Fruit fly (Drosophila melanogaster) whole organism, prepupa: ENCODE measurements around the gene Kaz-m1.

Source experiments
- CG10631 ChIP-seq: fragments of 200-800 bp; sonication (Bioruptor generic); optimal IDR thresholded peaks from 2 replicates; lab custom pipeline; 2016; ENCODE audit warnings: missing biosample characterization, missing genetic modification characterization
- CG11294 ChIP-seq: fragments of 200-800 bp; sonication (Bioruptor generic); IDR thresholded peaks from 2 replicates; pipeline ENCODE4 v1.3.6; 2022; ENCODE audit warnings: missing biosample characterization, missing genetic modification characterization
- CG11762 ChIP-seq: fragments of 200-800 bp; sonication (Bioruptor generic); optimal IDR thresholded peaks from 3 replicates; lab custom pipeline; 2016; ENCODE audit warnings: missing biosample characterization, missing genetic modification characterization; ENCODE audit not compliant: insufficient read depth
- CG11902 ChIP-seq: fragments of 200-800 bp; sonication (Bioruptor generic); optimal IDR thresholded peaks from 3 replicates; lab custom pipeline; 2016; ENCODE audit warnings: missing biosample characterization, missing genetic modification characterization
- CG1621 ChIP-seq: fragments of 200-800 bp; sonication (Bioruptor generic); optimal IDR thresholded peaks from 3 replicates; lab custom pipeline; 2018; ENCODE audit warnings: missing biosample characterization, mild to moderate bottlenecking, missing genetic modification characterization
- CG16779 ChIP-seq: fragments of 200-800 bp; sonication (Bioruptor generic); optimal IDR thresholded peaks from 3 replicates; lab custom pipeline; 2017; ENCODE audit warnings: missing biosample characterization, mild to moderate bottlenecking, missing genetic modification characterization
- CG3032 ChIP-seq: fragments of 200-800 bp; optimal IDR thresholded peaks from 2 replicates; lab custom pipeline; 2019; ENCODE audit warnings: missing biosample characterization, mild to moderate bottlenecking, missing genetic modification characterization, moderate library complexity
- CG31627 ChIP-seq: fragments of 200-800 bp; sonication (Bioruptor generic); optimal IDR thresholded peaks from 3 replicates; lab custom pipeline; 2016; ENCODE audit warnings: missing biosample characterization, missing genetic modification characterization
- CG32006 ChIP-seq: fragments of 200-800 bp; sonication (Bioruptor generic); optimal IDR thresholded peaks from 3 replicates; lab custom pipeline; 2017; ENCODE audit warnings: missing biosample characterization, mild to moderate bottlenecking, missing genetic modification characterization
- CG34406 ChIP-seq: fragments of 200-800 bp; sonication (Bioruptor generic); optimal IDR thresholded peaks from 3 replicates; lab custom pipeline; 2016; ENCODE audit warnings: missing biosample characterization, missing genetic modification characterization
- CG3919 ChIP-seq: fragments of 200-800 bp; sonication (Bioruptor generic); optimal IDR thresholded peaks from 3 replicates; lab custom pipeline; 2016; ENCODE audit warnings: missing biosample characterization, missing genetic modification characterization
- CG4318 ChIP-seq: fragments of 200-800 bp; sonication (Bioruptor generic); optimal IDR thresholded peaks from 3 replicates; lab custom pipeline; 2017; ENCODE audit warnings: missing biosample characterization, mild to moderate bottlenecking, missing genetic modification characterization
- CG6163 ChIP-seq: fragments of 200-800 bp; sonication (Bioruptor generic); IDR thresholded peaks from 3 replicates; pipeline ENCODE4 v1.3.6; 2022; ENCODE audit warnings: missing biosample characterization, missing genetic modification characterization
- CG6276 ChIP-seq: fragments of 200-800 bp; sonication (Bioruptor generic); optimal IDR thresholded peaks from 2 replicates; lab custom pipeline; 2017; ENCODE audit warnings: missing biosample characterization, mild to moderate bottlenecking, missing genetic modification characterization
- CG6854 ChIP-seq: fragments of 200-800 bp; sonication (Bioruptor generic); optimal IDR thresholded peaks from 2 replicates; lab custom pipeline; 2017; ENCODE audit warnings: missing biosample characterization, mild to moderate bottlenecking, missing genetic modification characterization
- CG7368 ChIP-seq: fragments of 200-800 bp; sonication (Bioruptor generic); optimal IDR thresholded peaks from 3 replicates; lab custom pipeline; 2016; ENCODE audit warnings: missing biosample characterization, missing genetic modification characterization
- CG9139 ChIP-seq: fragments of 200-800 bp; sonication (Bioruptor generic); optimal IDR thresholded peaks from 3 replicates; lab custom pipeline; 2017; ENCODE audit warnings: missing biosample characterization, mild to moderate bottlenecking, missing genetic modification characterization
- Eip75B ChIP-seq: fragments of 200-800 bp; sonication (Bioruptor generic); optimal IDR thresholded peaks from 3 replicates; lab custom pipeline; 2016; ENCODE audit warnings: missing biosample characterization, missing genetic modification characterization
- Eip78C ChIP-seq: fragments of 200-800 bp; sonication (Bioruptor generic); peaks from one replicate; lab custom pipeline; 2016; ENCODE audit warnings: missing biosample characterization, missing genetic modification characterization
- Ets21C ChIP-seq: fragments of 200-800 bp; sonication (Bioruptor generic); optimal IDR thresholded peaks from 3 replicates; lab custom pipeline; 2016; ENCODE audit warnings: missing biosample characterization, missing genetic modification characterization
- Ets96B ChIP-seq: fragments of 200-800 bp; optimal IDR thresholded peaks from 2 replicates; lab custom pipeline; 2019; ENCODE audit warnings: missing biosample characterization, mild to moderate bottlenecking, missing genetic modification characterization, moderate library complexity
- Hr38 ChIP-seq: sonication (Bioruptor generic); optimal IDR thresholded peaks from 2 replicates; lab custom pipeline; 2016; ENCODE audit warnings: missing biosample characterization, missing genetic modification characterization
- Hr39 ChIP-seq: fragments of 200-800 bp; sonication (Bioruptor generic); optimal IDR thresholded peaks from 2 replicates; lab custom pipeline; 2016; ENCODE audit warnings: missing biosample characterization, missing genetic modification characterization
- Hr4 ChIP-seq: fragments of 200-800 bp; sonication (Bioruptor generic); optimal IDR thresholded peaks from 3 replicates; lab custom pipeline; 2016; ENCODE audit warnings: missing biosample characterization, missing genetic modification characterization
- Lpt ChIP-seq: fragments of 200-800 bp; sonication (Bioruptor generic); optimal IDR thresholded peaks from 3 replicates; lab custom pipeline; 2016; ENCODE audit warnings: missing biosample characterization, missing genetic modification characterization
- Met ChIP-seq: fragments of 200-800 bp; sonication (Bioruptor generic); optimal IDR thresholded peaks from 3 replicates; lab custom pipeline; 2016; ENCODE audit warnings: missing biosample characterization, missing genetic modification characterization
- OdsH ChIP-seq: fragments of 200-800 bp; sonication (Bioruptor generic); optimal IDR thresholded peaks from 3 replicates; lab custom pipeline; 2016; ENCODE audit warnings: missing biosample characterization, missing genetic modification characterization
- Sox102F ChIP-seq: fragments of 200-800 bp; sonication (Bioruptor generic); optimal IDR thresholded peaks from 2 replicates; lab custom pipeline; 2016; ENCODE audit warnings: missing biosample characterization, mild to moderate bottlenecking, missing genetic modification characterization
- Sox15 ChIP-seq: fragments of 200-800 bp; sonication (Bioruptor generic); optimal IDR thresholded peaks from 3 replicates; lab custom pipeline; 2016; ENCODE audit warnings: missing biosample characterization, missing genetic modification characterization
- achi ChIP-seq: fragments of 200-800 bp; sonication (Bioruptor generic); optimal IDR thresholded peaks from 3 replicates; lab custom pipeline; 2016; ENCODE audit warnings: missing biosample characterization, missing genetic modification characterization
- cyc ChIP-seq: fragments of 200-800 bp; sonication (Bioruptor generic); optimal IDR thresholded peaks from 3 replicates; lab custom pipeline; 2016; ENCODE audit warnings: missing biosample characterization, missing genetic modification characterization
- dac ChIP-seq: fragments of 200-800 bp; sonication (Bioruptor generic); optimal IDR thresholded peaks from 2 replicates; lab custom pipeline; 2017; ENCODE audit warnings: missing biosample characterization, mild to moderate bottlenecking, missing genetic modification characterization
- dsx ChIP-seq: fragments of 200-800 bp; optimal IDR thresholded peaks from 3 replicates; lab custom pipeline; 2019; ENCODE audit warnings: missing biosample characterization, mild to moderate bottlenecking, missing genetic modification characterization, moderate library complexity; ENCODE audit not compliant: poor library complexity, severe bottlenecking
- eg ChIP-seq: fragments of 200-800 bp; sonication (Bioruptor generic); IDR thresholded peaks from 3 replicates; pipeline ENCODE4 v1.3.6; 2022; ENCODE audit warnings: missing biosample characterization, missing genetic modification characterization
- esn ChIP-seq: fragments of 200-800 bp; sonication (Bioruptor generic); optimal IDR thresholded peaks from 2 replicates; lab custom pipeline; 2016; ENCODE audit warnings: missing biosample characterization, mild to moderate bottlenecking, missing genetic modification characterization, moderate library complexity
- fkh ChIP-seq: fragments of 200-800 bp; sonication (Bioruptor generic); optimal IDR thresholded peaks from 3 replicates; lab custom pipeline; 2017; ENCODE audit warnings: missing biosample characterization, mild to moderate bottlenecking, missing genetic modification characterization, moderate library complexity
- lz ChIP-seq: fragments of 200-800 bp; sonication (Bioruptor generic); optimal IDR thresholded peaks from 3 replicates; lab custom pipeline; 2016; ENCODE audit warnings: missing biosample characterization, missing genetic modification characterization
- pdm3 ChIP-seq: fragments of 200-800 bp; sonication (Bioruptor generic); optimal IDR thresholded peaks from 3 replicates; lab custom pipeline; 2016; ENCODE audit warnings: missing biosample characterization, missing genetic modification characterization
- ss ChIP-seq, 2 experiments: fragments of 200-800 bp; sonication (Bioruptor generic); optimal IDR thresholded peaks; 2 replicates in 1 of 2; 3 replicates in 1 of 2; lab custom pipeline; 2017 to 2018; ENCODE audit warnings: mild to moderate bottlenecking in 2 of 2, missing biosample characterization in 2 of 2, missing genetic modification characterization in 2 of 2, moderate library complexity in 1 of 2
- svp ChIP-seq: fragments of 200-800 bp; sonication (Bioruptor generic); peaks from one replicate; lab custom pipeline; 2016; ENCODE audit warnings: missing biosample characterization, missing genetic modification characterization
- topi ChIP-seq: fragments of 200-800 bp; sonication (Bioruptor generic); optimal IDR thresholded peaks from 3 replicates; lab custom pipeline; 2016; ENCODE audit warnings: missing biosample characterization, missing genetic modification characterization
- vri ChIP-seq: fragments of 200-800 bp; sonication (Bioruptor generic); optimal IDR thresholded peaks from 3 replicates; lab custom pipeline; 2016; ENCODE audit warnings: missing biosample characterization, mild to moderate bottlenecking, missing genetic modification characterization

The Kaz-m1 gene

DNA sequence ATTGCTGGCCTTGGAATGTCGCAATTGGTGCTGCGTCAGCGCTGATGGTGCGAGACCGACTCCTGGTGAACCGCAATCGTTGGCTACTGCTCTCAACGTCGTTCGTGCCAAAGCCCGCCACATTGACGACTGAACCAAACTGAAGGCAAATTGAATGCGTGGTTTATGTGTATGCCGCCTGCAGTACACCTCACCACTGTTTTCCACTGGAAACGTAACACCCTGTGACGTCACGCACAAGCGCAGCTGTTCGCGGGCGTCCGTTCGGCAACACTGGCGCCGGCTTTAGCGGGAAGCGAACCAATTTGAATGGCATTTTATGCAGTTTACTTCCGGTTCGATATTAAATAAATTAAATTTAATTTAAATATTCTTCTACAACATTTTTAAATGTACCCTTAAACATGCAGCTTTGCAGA, 40.7 kb downstream of the Kaz-m1 start, which contains the start of gene Cmpk (continued):
- TF ChIP-seq CG32006 (GFP tag; lab: Kevin White, UChicago) (peak; percentile 2), CG9139 (GFP tag; lab: Kevin White, UChicago) (no peak), CG16779 (tag; lab: Kevin White, UChicago) (no peak), Met (GFP tag; lab: Kevin White, UChicago) (peak; percentile 74), dsx (GFP tag; lab: Kevin White, UChicago) (peak; percentile 35), Hr4 (no peak), eg (GFP tag; lab: Robert Waterston, UW) (peak; percentile 70)
- TF ChIP-seq, all 60 proteins: peak for 38

DNA sequence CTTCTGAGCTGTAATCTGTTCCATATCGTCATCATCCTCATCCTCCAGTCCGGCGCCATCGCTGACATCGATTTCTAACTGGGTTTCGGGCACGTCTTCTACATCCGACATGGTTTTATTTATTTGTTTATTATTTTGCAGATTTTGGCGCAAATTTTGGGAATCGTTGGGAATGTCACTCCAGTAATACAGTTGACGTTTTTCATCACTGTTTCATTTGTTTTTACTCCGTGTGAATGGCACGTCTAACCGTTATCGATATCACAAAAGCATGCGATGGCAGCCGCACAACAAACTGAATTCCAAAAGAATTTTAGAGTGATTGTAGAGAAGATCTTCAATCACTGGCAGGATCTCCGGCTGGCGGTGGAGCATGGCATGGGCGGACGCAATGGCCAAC, 41.9 kb downstream of the Kaz-m1 start, which contains the start of the genes Sld5 and CG14543:
Gene Sld5 (minus strand): TSS at position 167 of the 400 bp plus-strand sequence.
Gene CG14543 (plus strand): TSS at position 250 of the 400 bp plus-strand sequence.
- TF ChIP-seq CG11294 (no peak), lz (GFP tag; lab: Kevin White, UChicago) (peak; percentile 9), esn (GFP tag; lab: Kevin White, UChicago) (peak; percentile 26), fkh (GFP tag; lab: Kevin White, UChicago) (no peak), Lpt (GFP tag; lab: Kevin White, UChicago) (no peak), CG6163 (GFP tag; lab: Robert Waterston, UW) (0 out of 3 replicates have a peak, but pooled peaks have one; percentile 23), Ets21C (no peak), cyc (GFP tag; lab: Kevin White, UChicago) (no peak), CG6854 (GFP tag; lab: Kevin White, UChicago) (peak; percentile 15), ss (GFP tag; optimal IDR thresholded peaks at IDR 0.05; lab: Kevin White, UChicago) (no peak), topi (no peak)

DNA sequence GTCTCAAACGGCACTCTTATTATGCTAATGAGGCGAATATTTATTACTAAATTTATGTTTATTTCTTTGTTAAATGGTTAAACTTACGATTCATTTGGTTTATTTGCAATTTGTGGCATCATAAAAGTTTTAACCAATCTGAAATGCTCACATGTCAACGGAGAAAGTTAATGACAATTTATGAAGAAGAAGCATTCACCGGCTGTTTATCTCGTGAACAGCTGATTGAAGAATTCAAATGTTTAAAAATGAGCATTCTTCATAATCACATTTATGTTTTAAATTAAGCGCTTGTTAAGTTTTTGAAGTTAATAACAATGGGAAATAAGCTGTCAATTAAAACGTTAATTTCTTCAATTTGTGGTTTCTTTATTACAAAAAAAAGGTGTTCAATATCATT, 43.5 kb downstream of the Kaz-m1 start, which contains the start of the genes PIG-P and Tcs6:
Gene PIG-P (minus strand): TSS at position 158 of the 400 bp plus-strand sequence.
Gene Tcs6 (minus strand): TSS at position 158 of the 400 bp plus-strand sequence.
- TF ChIP-seq CG34406 (GFP tag; lab: Kevin White, UChicago) (no peak), Lpt (GFP tag; lab: Kevin White, UChicago) (no peak), CG31627 (GFP tag; lab: Kevin White, UChicago) (no peak), Eip78C (GFP tag; lab: Kevin White, UChicago) (peak; percentile 2), Hr4 (no peak), dac (GFP tag; lab: Kevin White, UChicago) (no peak)

DNA sequence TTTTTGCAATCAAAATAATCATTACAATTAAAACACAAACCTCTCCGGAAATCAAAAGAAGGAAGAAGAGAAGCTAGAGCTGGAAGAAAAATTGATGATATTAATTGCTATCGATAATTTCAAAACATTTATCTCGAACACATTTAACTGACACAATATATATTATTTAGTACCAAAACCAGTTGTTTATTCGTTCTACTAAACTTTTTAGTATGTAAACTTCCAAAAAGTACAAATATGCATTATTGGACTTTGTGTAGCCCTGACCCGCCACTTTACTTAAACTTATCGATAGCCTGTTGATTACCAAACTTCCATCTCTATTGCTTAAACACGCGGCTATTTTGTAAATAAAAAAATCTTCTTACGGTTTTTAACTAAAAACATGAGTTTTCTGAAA, 44.7 kb downstream of the Kaz-m1 start, which contains the start of the genes RpL34a and Trmt61:
Gene RpL34a (minus strand): TSS at position 73 of the 400 bp plus-strand sequence.
Gene Trmt61 (plus strand): TSS at position 302 of the 400 bp plus-strand sequence.
- TF ChIP-seq CG11294 = no peak
- TF ChIP-seq fkh (GFP tag; lab: Kevin White, UChicago) = peak; percentile 98
- peak; percentile 46 for TF ChIP-seq CG32006 (GFP tag; lab: Kevin White, UChicago)
- TF ChIP-seq CG10631 (GFP tag; lab: Kevin White, UChicago) = peak; percentile 45
- peak; percentile 6 for TF ChIP-seq Sox15 (GFP tag; lab: Kevin White, UChicago)
- TF ChIP-seq Lpt (GFP tag; lab: Kevin White, UChicago) = no peak
- peak; percentile 77 for TF ChIP-seq CG34406 (GFP tag; lab: Kevin White, UChicago)
- TF ChIP-seq dac (GFP tag; lab: Kevin White, UChicago) = no peak
- TF ChIP-seq CG11902 (GFP tag; lab: Kevin White, UChicago) = peak; percentile 41
- peak; percentile 79 for TF ChIP-seq CG9139 (GFP tag; lab: Kevin White, UChicago)
- TF ChIP-seq CG11762 (GFP tag; lab: Kevin White, UChicago) = peak; percentile 73
- peak; percentile 64 for TF ChIP-seq Ets96B (tag; lab: Kevin White, UChicago)
- peak; percentile 77 for TF ChIP-seq achi (GFP tag; lab: Kevin White, UChicago)
- no peak for TF ChIP-seq Hr38 (GFP tag; lab: Kevin White, UChicago)
- TF ChIP-seq vri = peak; percentile 70
- peak; percentile 78 for TF ChIP-seq Sox102F (GFP tag; lab: Kevin White, UChicago)
- TF ChIP-seq svp (GFP tag; lab: Kevin White, UChicago) = peak; percentile 90
- TF ChIP-seq CG6276 (GFP tag; lab: Kevin White, UChicago) = no peak
- TF ChIP-seq Met (GFP tag; lab: Kevin White, UChicago) = peak; percentile 82
- peak; percentile 74 for TF ChIP-seq CG31627 (GFP tag; lab: Kevin White, UChicago)
- peak; percentile 66 for TF ChIP-seq CG6163 (GFP tag; lab: Robert Waterston, UW)
- TF ChIP-seq topi = peak; percentile 79
- peak; percentile 87 for TF ChIP-seq Eip75B (GFP tag; lab: Kevin White, UChicago)
- TF ChIP-seq Hr39 (GFP tag; lab: Kevin White, UChicago) = peak; percentile 60
- no peak for TF ChIP-seq CG4318 (GFP tag; lab: Kevin White, UChicago)
- TF ChIP-seq CG3919 = peak; percentile 80
- TF ChIP-seq OdsH (GFP tag; lab: Kevin White, UChicago) = peak; percentile 73
- TF ChIP-seq pdm3 = peak; percentile 79
- TF ChIP-seq CG3032 = peak; percentile 73
- TF ChIP-seq lz (GFP tag; lab: Kevin White, UChicago) = peak; percentile 81
- TF ChIP-seq CG1621 (tag; lab: Kevin White, UChicago) = peak; percentile 14
- peak; percentile 67 for TF ChIP-seq eg (GFP tag; lab: Robert Waterston, UW)
- peak; percentile 62 for TF ChIP-seq CG7368 (GFP tag; lab: Kevin White, UChicago)
- peak; percentile 75 to 89 for TF ChIP-seq ss (GFP tag; optimal IDR thresholded peaks at IDR 0.05; lab: Kevin White, UChicago)
- TF ChIP-seq esn (GFP tag; lab: Kevin White, UChicago) = peak; percentile 87
- peak; percentile 70 for TF ChIP-seq CG16779 (tag; lab: Kevin White, UChicago)
